Fruit fly (Drosophila melanogaster): ENCODE data around the gene zfh1.

zfh1 gene

DNA sequence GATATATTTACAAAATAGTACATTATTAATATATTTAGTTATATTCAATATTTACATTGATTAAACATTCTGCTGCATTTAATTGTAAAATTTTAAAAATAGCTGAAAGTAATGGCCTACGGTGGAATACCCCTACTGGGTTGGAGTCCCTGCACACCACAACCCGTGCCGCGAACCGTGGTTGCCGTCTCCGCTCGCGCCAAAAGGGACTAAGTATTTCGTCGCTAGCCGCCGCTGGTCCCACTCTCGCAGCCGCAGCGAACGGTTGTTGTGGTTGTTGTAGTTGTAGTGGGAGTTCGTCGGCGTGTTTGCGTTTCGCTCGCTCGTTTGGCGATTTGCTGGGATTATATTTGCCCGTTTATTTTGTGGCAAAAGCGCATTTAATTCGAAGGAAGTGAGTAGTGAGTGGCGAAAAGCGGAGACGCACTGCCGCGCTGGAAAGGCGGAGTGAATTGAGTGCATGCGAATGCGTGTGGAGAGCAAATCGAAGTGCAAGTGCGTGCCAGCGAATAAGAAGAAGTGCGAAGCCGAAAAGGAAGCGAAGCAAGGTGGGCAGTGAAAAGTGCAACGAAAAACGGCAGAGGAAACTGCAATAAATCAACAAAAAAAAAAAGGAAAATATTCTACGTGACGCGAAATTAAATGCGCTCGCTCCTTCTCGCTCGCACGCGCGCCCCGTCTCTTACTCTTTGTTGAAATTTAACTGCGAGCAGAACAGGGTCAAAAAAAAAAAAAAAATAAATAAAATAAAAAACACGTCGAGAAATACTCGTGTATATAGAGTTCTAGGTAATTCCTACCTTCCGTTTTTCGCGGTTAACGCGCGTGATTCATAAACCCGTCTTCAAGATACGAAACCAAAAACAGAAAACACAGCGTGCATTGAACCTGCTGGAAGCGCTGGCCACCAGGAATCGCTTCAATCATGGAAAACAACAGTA lies 42.9 kb downstream of the zfh1 start, which contains the start of gene cindr (continued):
- TF ChIP-seq nerfin-2 (GFP tag; IDR thresholded peaks at IDR 0.05; ENCODE audit: partially characterized antibody), result no peak
- TF ChIP-seq CG3281 (GFP tag; optimal IDR thresholded peaks at IDR 0.05), result no peak
- TF ChIP-seq CG11560 (tag; IDR thresholded peaks at IDR 0.05), result peak; percentile 47; the same call in 1 of the 3 replicates
- TF ChIP-seq NK7.1 (GFP tag; optimal IDR thresholded peaks at IDR 0.05), result no peak
- TF ChIP-seq unpg (GFP tag; optimal IDR thresholded peaks at IDR 0.05), result no peak
- no peak for TF ChIP-seq dati (GFP tag; IDR thresholded peaks at IDR 0.05)
- TF ChIP-seq CG2875 (GFP tag; optimal IDR thresholded peaks at IDR 0.05), result no peak
- TF ChIP-seq CG4820 (GFP tag; optimal IDR thresholded peaks at IDR 0.05), result no peak
- TF ChIP-seq Mrtf (GFP tag; IDR thresholded peaks at IDR 0.05), result no peak
- TF ChIP-seq Sin3A (optimal IDR thresholded peaks at IDR 0.05), result peak; percentile 30
- no peak for TF ChIP-seq CG12299 (tag; optimal IDR thresholded peaks at IDR 0.05)
- peak; percentile 86 for TF ChIP-seq phol (tag; optimal IDR thresholded peaks at IDR 0.05)
- TF ChIP-seq CG8388 (GFP tag; optimal IDR thresholded peaks at IDR 0.05), result no peak
- TF ChIP-seq vfl (GFP tag; optimal IDR thresholded peaks at IDR 0.05), result peak; percentile 59
- TF ChIP-seq Vsx1 (GFP tag; optimal IDR thresholded peaks at IDR 0.05), result no peak
- TF ChIP-seq Lhr (GFP tag; optimal IDR thresholded peaks at IDR 0.05), result peak; percentile 98
- no peak for TF ChIP-seq Dip2 (GFP tag; IDR thresholded peaks at IDR 0.05)
- TF ChIP-seq Nf-YA (GFP tag; IDR thresholded peaks at IDR 0.05), result no peak
- TF ChIP-seq CG16863 (GFP tag; optimal IDR thresholded peaks at IDR 0.05), result peak; percentile 30
- TF ChIP-seq sr (GFP tag; IDR thresholded peaks at IDR 0.05), result 0 out of 3 replicates have a peak, but pooled peaks have one; percentile 38
- no peak for TF ChIP-seq CG31388 (GFP tag; optimal IDR thresholded peaks at IDR 0.05)
- no peak for TF ChIP-seq h (optimal IDR thresholded peaks at IDR 0.05)
- peak; percentile 29 for TF ChIP-seq zf30C (GFP tag; optimal IDR thresholded peaks at IDR 0.05)
- TF ChIP-seq run (tag; optimal IDR thresholded peaks at IDR 0.05), result peak; percentile 19
- peak; percentile 67 for TF ChIP-seq CG12769 (tag; optimal IDR thresholded peaks at IDR 0.05)
- TF ChIP-seq CG6791 (GFP tag; IDR thresholded peaks at IDR 0.05; ENCODE audit: partially characterized antibody), result peak; percentile 65
- TF ChIP-seq zen2 (GFP tag; IDR thresholded peaks at IDR 0.05; ENCODE audit: partially characterized antibody), result no peak
- no peak for TF ChIP-seq CG1024 (GFP tag; IDR thresholded peaks at IDR 0.05)
- 0 out of 2 replicates have a peak, but pooled peaks have one; percentile 43 for TF ChIP-seq ato (GFP tag; IDR thresholded peaks at IDR 0.05; ENCODE audit: partially characterized antibody)
- TF ChIP-seq fd64A (GFP tag; optimal IDR thresholded peaks at IDR 0.05), result no peak
- no peak for TF ChIP-seq CG8765 (GFP tag; IDR thresholded peaks at IDR 0.05)
- TF ChIP-seq lov (optimal IDR thresholded peaks at IDR 0.05), result no peak
- no peak for TF ChIP-seq lov (GFP tag; IDR thresholded peaks at IDR 0.05)
- peak; percentile 47 for TF ChIP-seq abd-A (tag; optimal IDR thresholded peaks at IDR 0.05)
- TF ChIP-seq Lim3 (GFP tag; IDR thresholded peaks at IDR 0.05), result no peak
- TF ChIP-seq NfI (GFP tag; optimal IDR thresholded peaks at IDR 0.05), result peak; percentile 17
- TF ChIP-seq en (GFP tag; optimal IDR thresholded peaks at IDR 0.05), result no peak
- no peak for TF ChIP-seq CG6254 (GFP tag; optimal IDR thresholded peaks at IDR 0.05)
- no peak for TF ChIP-seq CG10462 (GFP tag; optimal IDR thresholded peaks at IDR 0.05)
- TF ChIP-seq Awh (GFP tag; IDR thresholded peaks at IDR 0.05), result no peak
- no peak for TF ChIP-seq Lpt (GFP tag; optimal IDR thresholded peaks at IDR 0.05)
- TF ChIP-seq wek (GFP tag; optimal IDR thresholded peaks at IDR 0.05), result peak; percentile 100
- TF ChIP-seq D (optimal IDR thresholded peaks at IDR 0.05), result no peak
- no peak for TF ChIP-seq D (GFP tag; optimal IDR thresholded peaks at IDR 0.05)
- peak; percentile 45 for TF ChIP-seq unc-4 (GFP tag; IDR thresholded peaks at IDR 0.05; ENCODE audit: partially characterized antibody)
- TF ChIP-seq pnt (GFP tag; optimal IDR thresholded peaks at IDR 0.05), result peak; percentile 19
- TF ChIP-seq schlank (tag; optimal IDR thresholded peaks at IDR 0.05), result no peak
- peak; percentile 65 for TF ChIP-seq E2f2 (GFP tag; IDR thresholded peaks at IDR 0.05)
- TF ChIP-seq CG10366 (GFP tag; IDR thresholded peaks at IDR 0.05), result peak; percentile 48
- peak; percentile 13 for TF ChIP-seq Sox102F (GFP tag; optimal IDR thresholded peaks at IDR 0.05)
